Fruit fly (Drosophila melanogaster) whole organism, embryonic: Measurements from ENCODE around the gene Pex10.

Experiments used
- Atf6 ChIP-seq: fragments of 200-800 bp; sonication (Bioruptor generic); IDR thresholded peaks from 2 replicates; pipeline ENCODE4 v1.3.6; 2022; ENCODE audit warnings: missing biosample characterization, missing genetic modification characterization
- CG10979 ChIP-seq: fragments of 200-800 bp; sonication (Bioruptor generic); optimal IDR thresholded peaks from 2 replicates; lab custom pipeline; 2018; ENCODE audit warnings: missing biosample characterization, mild to moderate bottlenecking, missing genetic modification characterization, moderate library complexity
- CG11723 ChIP-seq: fragments of 200-800 bp; sonication (Bioruptor generic); optimal IDR thresholded peaks from 2 replicates; lab custom pipeline; 2017; ENCODE audit warnings: missing biosample characterization, mild to moderate bottlenecking, missing genetic modification characterization
- CG12769 ChIP-seq: fragments of 200-800 bp; sonication (Bioruptor generic); optimal IDR thresholded peaks from 2 replicates; lab custom pipeline; 2019; ENCODE audit warnings: missing biosample characterization, mild to moderate bottlenecking, missing genetic modification characterization, moderate library complexity
- CG15269 ChIP-seq: fragments of 200-800 bp; sonication (Bioruptor generic); optimal IDR thresholded peaks from 2 replicates; lab custom pipeline; 2018; ENCODE audit warnings: missing biosample characterization, mild to moderate bottlenecking, missing genetic modification characterization, moderate library complexity
- CG15479 ChIP-seq: fragments of 200-800 bp; sonication (Bioruptor generic); optimal IDR thresholded peaks from 3 replicates; lab custom pipeline; 2019; ENCODE audit warnings: missing biosample characterization, mild to moderate bottlenecking, missing genetic modification characterization, moderate library complexity
- CG15514 ChIP-seq: fragments of 200-800 bp; sonication (Bioruptor generic); optimal IDR thresholded peaks from 3 replicates; lab custom pipeline; 2017; ENCODE audit warnings: missing biosample characterization, missing genetic modification characterization, mild to moderate bottlenecking, moderate library complexity, missing genetic modification reagents
- CG17802 ChIP-seq: fragments of 200-800 bp; sonication (Bioruptor generic); optimal IDR thresholded peaks from 2 replicates; lab custom pipeline; 2018; ENCODE audit warnings: missing biosample characterization, mild to moderate bottlenecking, missing genetic modification characterization, moderate library complexity
- CG18599 ChIP-seq: fragments of 200-800 bp; sonication (Bioruptor generic); optimal IDR thresholded peaks from 3 replicates; lab custom pipeline; 2017; ENCODE audit warnings: missing biosample characterization, missing genetic modification characterization, mild to moderate bottlenecking, moderate library complexity, missing genetic modification reagents
- CG2202 ChIP-seq: fragments of 200-800 bp; sonication (Bioruptor generic); optimal IDR thresholded peaks from 2 replicates; lab custom pipeline; 2018; ENCODE audit warnings: missing biosample characterization, mild to moderate bottlenecking, missing genetic modification characterization
- CG30431 ChIP-seq: fragments of 200-800 bp; sonication (Bioruptor generic); optimal IDR thresholded peaks from 2 replicates; lab custom pipeline; 2017; ENCODE audit warnings: missing biosample characterization, missing genetic modification characterization
- CG34422 ChIP-seq: fragments of 200-800 bp; sonication (Bioruptor generic); IDR thresholded peaks from 3 replicates; pipeline ENCODE4 v1.3.6; 2022; ENCODE audit warnings: missing biosample characterization, missing genetic modification characterization
- CG5953 ChIP-seq: fragments of 200-800 bp; sonication (Bioruptor generic); IDR thresholded peaks from 2 replicates; pipeline ENCODE4 v1.3.6; 2022; ENCODE audit warnings: missing biosample characterization, missing genetic modification characterization
- CG6175 ChIP-seq: fragments of 200-800 bp; sonication (Bioruptor generic); IDR thresholded peaks from 3 replicates; pipeline ENCODE4 v1.3.6; 2022; ENCODE audit warnings: missing biosample characterization, missing genetic modification characterization
- CG6813 ChIP-seq: fragments of 200-800 bp; sonication (Bioruptor generic); optimal IDR thresholded peaks from 2 replicates; lab custom pipeline; 2017; ENCODE audit warnings: missing biosample characterization, missing genetic modification characterization, mild to moderate bottlenecking, moderate library complexity, missing genetic modification reagents
- CkIIα-i1 ChIP-seq: fragments of 200-800 bp; sonication (Bioruptor generic); IDR thresholded peaks from 2 replicates; pipeline ENCODE4 v1.3.6; 2022; ENCODE audit warnings: missing biosample characterization, missing genetic modification characterization
- CoRest ChIP-seq: fragments of 200-800 bp; sonication (Bioruptor generic); optimal IDR thresholded peaks from 3 replicates; lab custom pipeline; 2018; ENCODE audit warnings: missing biosample characterization, mild to moderate bottlenecking, missing genetic modification characterization, moderate library complexity
- Dip3 ChIP-seq: fragments of 200-800 bp; sonication (Bioruptor generic); optimal IDR thresholded peaks from 3 replicates; lab custom pipeline; 2016; ENCODE audit warnings: missing biosample characterization, missing genetic modification characterization
- Eip74EF ChIP-seq, 2 experiments: fragments of 200-800 bp in 1 of 2; fragments of >200 bp in 1 of 2; sonication (Bioruptor generic) in 1 of 2; optimal IDR thresholded peaks; 2 replicates each; lab custom pipeline; 2017 to 2019; ENCODE audit warnings: missing biosample characterization in 2 of 2, missing genetic modification characterization in 2 of 2, mild to moderate bottlenecking in 1 of 2, moderate library complexity in 1 of 2
- HLHmδ ChIP-seq: fragments of 200-800 bp; sonication (Bioruptor generic); optimal IDR thresholded peaks from 2 replicates; lab custom pipeline; 2018; ENCODE audit warnings: missing biosample characterization, mild to moderate bottlenecking, missing genetic modification characterization, moderate library complexity
- Hand ChIP-seq: fragments of 200-800 bp; sonication (Bioruptor generic); optimal IDR thresholded peaks from 2 replicates; lab custom pipeline; 2017; ENCODE audit warnings: mild to moderate bottlenecking, missing biosample characterization, missing genetic modification reagents, missing genetic modification characterization
- Jarid2 ChIP-seq: fragments of 200-800 bp; sonication (Bioruptor generic); optimal IDR thresholded peaks from 3 replicates; lab custom pipeline; 2017; ENCODE audit warnings: mild to moderate bottlenecking, missing biosample characterization, missing genetic modification reagents, missing genetic modification characterization
- MTF-1 ChIP-seq: fragments of 200-800 bp; sonication (Bioruptor generic); optimal IDR thresholded peaks from 2 replicates; lab custom pipeline; 2018; ENCODE audit warnings: missing biosample characterization, mild to moderate bottlenecking, missing genetic modification characterization, borderline replicate concordance
- PHDP ChIP-seq: fragments of 200-800 bp; sonication (Bioruptor generic); optimal IDR thresholded peaks from 3 replicates; lab custom pipeline; 2018; ENCODE audit warnings: missing biosample characterization, mild to moderate bottlenecking, missing genetic modification characterization, moderate library complexity
- ac ChIP-seq: fragments of 200-800 bp; sonication (Bioruptor generic); optimal IDR thresholded peaks from 3 replicates; lab custom pipeline; 2017; ENCODE audit warnings: missing biosample characterization, mild to moderate bottlenecking, missing genetic modification characterization
- ara ChIP-seq: fragments of 200-800 bp; sonication (Bioruptor generic); IDR thresholded peaks from 2 replicates; pipeline ENCODE4 v1.3.6; 2022; ENCODE audit warnings: missing biosample characterization, missing genetic modification characterization
- bigmax ChIP-seq: fragments of 200-800 bp; sonication (Bioruptor generic); optimal IDR thresholded peaks from 2 replicates; lab custom pipeline; 2018; ENCODE audit warnings: missing biosample characterization, mild to moderate bottlenecking, missing genetic modification characterization
- br ChIP-seq: fragments of >200 bp; optimal IDR thresholded peaks from 2 replicates; lab custom pipeline; 2017
- btn ChIP-seq: fragments of 200-800 bp; sonication (Bioruptor generic); optimal IDR thresholded peaks from 2 replicates; lab custom pipeline; 2016; ENCODE audit warnings: missing biosample characterization, missing genetic modification characterization
- cg ChIP-seq: fragments of 200-800 bp; sonication (Bioruptor generic); optimal IDR thresholded peaks from 3 replicates; lab custom pipeline; 2019; ENCODE audit warnings: missing biosample characterization, mild to moderate bottlenecking, missing genetic modification characterization, moderate library complexity
- chinmo ChIP-seq: fragments of 200-800 bp; sonication (Bioruptor generic); IDR thresholded peaks from 4 replicates; pipeline ENCODE4 v1.3.6; 2022; ENCODE audit warnings: missing biosample characterization, missing genetic modification characterization; ENCODE audit not compliant: partially characterized antibody
- crp ChIP-seq, 2 experiments: fragments of 200-800 bp; sonication (Bioruptor generic); optimal IDR thresholded peaks; 2 replicates in 1 of 2; 3 replicates in 1 of 2; lab custom pipeline; 2017; ENCODE audit warnings: missing biosample characterization in 2 of 2, missing genetic modification characterization in 2 of 2, mild to moderate bottlenecking in 1 of 2, moderate library complexity in 1 of 2
- dati ChIP-seq: fragments of 200-800 bp; sonication (Bioruptor generic); IDR thresholded peaks from 2 replicates; pipeline ENCODE4 v1.3.6; 2022; ENCODE audit warnings: missing biosample characterization, missing genetic modification characterization
- eve ChIP-seq, 2 experiments: fragments of >200 bp; optimal IDR thresholded peaks; 2 replicates each; lab custom pipeline; 2017; ENCODE audit warnings: missing biosample characterization in 2 of 2, missing genetic modification characterization in 2 of 2
- ewg ChIP-seq: fragments of 200-800 bp; sonication (Bioruptor generic); optimal IDR thresholded peaks from 3 replicates; lab custom pipeline; 2017; ENCODE audit warnings: mild to moderate bottlenecking, missing biosample characterization, missing genetic modification reagents, missing genetic modification characterization
- gem ChIP-seq: fragments of 200-800 bp; sonication (Bioruptor generic); optimal IDR thresholded peaks from 2 replicates; lab custom pipeline; 2019; ENCODE audit warnings: missing biosample characterization, mild to moderate bottlenecking, missing genetic modification characterization, moderate library complexity
- hb ChIP-seq: fragments of 200-800 bp; sonication (Bioruptor generic); IDR thresholded peaks from 3 replicates; pipeline ENCODE4 v1.3.6; 2022; ENCODE audit warnings: missing biosample characterization, missing genetic modification characterization; ENCODE audit not compliant: partially characterized antibody
- her ChIP-seq: fragments of 200-800 bp; sonication (Bioruptor generic); optimal IDR thresholded peaks from 2 replicates; lab custom pipeline; 2016; ENCODE audit warnings: missing biosample characterization, missing genetic modification characterization
- kah ChIP-seq: fragments of 200-800 bp; sonication (Bioruptor generic); optimal IDR thresholded peaks from 2 replicates; lab custom pipeline; 2018; ENCODE audit warnings: missing biosample characterization, mild to moderate bottlenecking, missing genetic modification characterization
- ken ChIP-seq: fragments of 200-800 bp; sonication (Bioruptor generic); IDR thresholded peaks from 3 replicates; pipeline ENCODE4 v1.3.6; 2022; ENCODE audit warnings: missing biosample characterization, missing genetic modification characterization
- mam ChIP-seq: fragments of 200-800 bp; sonication (Bioruptor generic); optimal IDR thresholded peaks from 3 replicates; lab custom pipeline; 2016; ENCODE audit warnings: missing biosample characterization, missing genetic modification characterization
- otp ChIP-seq: fragments of 200-800 bp; sonication (Bioruptor generic); IDR thresholded peaks from 3 replicates; pipeline ENCODE4, ENCODE4 v1.3.6; 2022; ENCODE audit warnings: missing biosample characterization, missing genetic modification characterization
- ranshi ChIP-seq: fragments of 200-800 bp; sonication (Bioruptor generic); IDR thresholded peaks from 2 replicates; pipeline ENCODE4 v1.3.6; 2022; ENCODE audit warnings: missing biosample characterization, missing genetic modification characterization
- row ChIP-seq: fragments of 200-800 bp; sonication (Bioruptor generic); IDR thresholded peaks from 3 replicates; pipeline ENCODE4 v1.3.6; 2022; ENCODE audit warnings: missing biosample characterization, missing genetic modification characterization
- shn ChIP-seq: fragments of 200-800 bp; sonication (Bioruptor generic); optimal IDR thresholded peaks from 3 replicates; lab custom pipeline; 2016; ENCODE audit warnings: missing biosample characterization, missing genetic modification characterization
- so ChIP-seq: fragments of 200-800 bp; sonication (Bioruptor generic); IDR thresholded peaks from 3 replicates; pipeline ENCODE4 v1.3.6; 2022; ENCODE audit warnings: missing biosample characterization, missing genetic modification characterization
- wdn ChIP-seq: fragments of 200-800 bp; sonication (Bioruptor generic); IDR thresholded peaks from 2 replicates; pipeline ENCODE4 v1.3.6; 2022; ENCODE audit warnings: missing biosample characterization, missing genetic modification characterization

Pex10 gene

dm6 chr3L:1515820-1516540 lies 42.0 kb upstream of the Pex10 start (continued):
- TF ChIP-seq btn (GFP tag; lab: Kevin White, UChicago) (peak; percentile 66), shn (peak; percentile 71), her (GFP tag; lab: Kevin White, UChicago) (peak; percentile 30), CkIIα-i1 (GFP tag; lab: Robert Waterston, UW) (no peak), CG2202 (peak; percentile 52), HLHmδ (GFP tag; lab: Kevin White, UChicago) (peak; percentile 21), dati (no peak), CG15269 (tag; lab: Kevin White, UChicago) (peak; percentile 58), CG5953 (GFP tag; lab: Robert Waterston, UW) (peak; percentile 51; the same call in 1 of the 2 replicates), chinmo (GFP tag; lab: Robert Waterston, UW) (no peak), Dip3 (GFP tag; lab: Kevin White, UChicago) (peak; percentile 71), hb (GFP tag; lab: Robert Waterston, UW) (no peak), Hand (no peak), ewg (peak; percentile 63), wdn (GFP tag; lab: Robert Waterston, UW) (no peak), ac (GFP tag; lab: Kevin White, UChicago) (peak; percentile 6), CG18599 (GFP tag; lab: Kevin White, UChicago) (peak; percentile 70), ara (GFP tag; lab: Robert Waterston, UW) (peak; percentile 72), br (lab: Kevin White, UChicago) (no peak), CG30431 (GFP tag; lab: Kevin White, UChicago) (peak; percentile 64), gem (peak; percentile 82), CoRest (tag; lab: Kevin White, UChicago) (peak; percentile 80), ken (peak; percentile 56; the same call in 1 of the 3 replicates), eve (GFP tag; optimal IDR thresholded peaks at IDR 0.05; lab: Kevin White, UChicago) (no peak), CG10979 (peak; percentile 83), CG6813 (GFP tag; lab: Kevin White, UChicago) (peak; percentile 69)
- TF ChIP-seq, all 482 proteins: peak for 307

dm6 chr3L:1516631-1517273 lies 41.3 kb upstream of the Pex10 start, which contains the start of gene cue:
Gene cue (minus strand): TSS chr3L:1517271.
- no peak for TF ChIP-seq Eip74EF (GFP tag; optimal IDR thresholded peaks at IDR 0.05; lab: Kevin White, UChicago)
- TF ChIP-seq CG6175 (GFP tag; lab: Robert Waterston, UW): peak; percentile 75; the same call in 2 of the 3 replicates
- peak; percentile 48 for TF ChIP-seq CG15479 (GFP tag; lab: Kevin White, UChicago)
- no peak for TF ChIP-seq row (GFP tag; lab: Robert Waterston, UW)
- no peak for TF ChIP-seq mam
- TF ChIP-seq CG11723 (GFP tag; lab: Kevin White, UChicago): no peak
- TF ChIP-seq CG15514: peak; percentile 63
- 0 out of 3 replicates have a peak, but pooled peaks have one; percentile 16 for TF ChIP-seq otp (GFP tag; lab: Robert Waterston, UW)
- peak; percentile 60; the same call in 2 of the 3 replicates for TF ChIP-seq so
- TF ChIP-seq CG17802 (tag; lab: Kevin White, UChicago): no peak
- peak; percentile 21 for TF ChIP-seq bigmax (GFP tag; lab: Kevin White, UChicago)
- peak; percentile 26 for TF ChIP-seq cg (GFP tag; lab: Kevin White, UChicago)
- peak; percentile 37 for TF ChIP-seq CG12769 (tag; lab: Kevin White, UChicago)
- TF ChIP-seq Atf6 (GFP tag; lab: Robert Waterston, UW): peak; percentile 15; the same call in 1 of the 2 replicates
- 0 out of 3 replicates have a peak, but pooled peaks have one; percentile 41 for TF ChIP-seq CG34422
- TF ChIP-seq Jarid2 (GFP tag; lab: Kevin White, UChicago): peak; percentile 70
- peak; percentile 56 for TF ChIP-seq kah (GFP tag; lab: Kevin White, UChicago)
- peak in 1 of 2 experiments; percentile 33 for TF ChIP-seq crp (GFP tag; optimal IDR thresholded peaks at IDR 0.05; lab: Kevin White, UChicago)
- TF ChIP-seq MTF-1 (GFP tag; lab: Kevin White, UChicago): peak; percentile 38
- no peak for TF ChIP-seq ranshi (GFP tag; lab: Robert Waterston, UW)
- 0 out of 4 replicates have a peak, but pooled peaks have one; percentile 18 for TF ChIP-seq chinmo (GFP tag; lab: Robert Waterston, UW)
- TF ChIP-seq PHDP: no peak
